Worm (Caenorhabditis elegans): ENCODE measurements around the gene Y57E12AL.1.

DNA sequence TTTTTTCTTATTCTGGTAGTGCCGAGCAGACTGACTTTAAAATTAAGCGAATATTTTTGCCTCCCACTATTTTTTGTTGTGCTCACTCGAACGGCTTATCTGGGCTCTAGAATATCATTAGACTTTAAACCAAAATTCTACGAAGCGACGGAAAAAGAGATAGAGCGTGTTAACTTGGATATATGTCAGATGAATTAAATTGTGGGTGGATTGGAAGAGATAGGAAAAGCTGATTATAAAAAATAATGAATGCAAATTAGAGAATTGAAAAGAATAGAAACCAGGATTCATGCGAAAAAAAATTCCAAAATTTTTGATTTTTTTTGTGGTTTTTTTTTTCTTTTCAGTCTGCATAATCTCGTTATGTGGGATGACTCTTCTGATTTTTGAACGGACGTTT, 38.6 kb upstream of the Y57E12AL.1 start, which contains the start of gene F20A1.4:
- TF ChIP-seq skn-1 (tag; optimal IDR thresholded peaks at IDR 0.05) (no peak), ceh-82 (tag; optimal IDR thresholded peaks at IDR 0.05) (no peak), fkh-10 (GFP tag; optimal IDR thresholded peaks at IDR 0.05) (no peak), pqm-1 (tag; optimal IDR thresholded peaks at IDR 0.05) (no peak), nhr-237 (tag; optimal IDR thresholded peaks at IDR 0.05) (no peak), ceh-28 (tag; optimal IDR thresholded peaks at IDR 0.05) (no peak), ctbp-1 (GFP tag; IDR thresholded peaks at IDR 0.05) (no peak), ama-1 (optimal IDR thresholded peaks at IDR 0.05) (no peak), unc-62 (GFP tag; optimal IDR thresholded peaks at IDR 0.05 in 1 of 2) (no peak), unc-62 (tag; optimal IDR thresholded peaks at IDR 0.05) (no peak)

All from whole organism, L4 larva.